Worm (Caenorhabditis elegans) whole organism, L2 larva: ENCODE results near the gene tps-1.
A peak's percentile ranks its signal among the peaks of the same experiment; 100 is the strongest.

Source experiments
- C34F6.9 ChIP-seq: fragments of 150-350 bp; optimal IDR thresholded peaks from 2 replicates; lab custom pipeline; 2014; ENCODE audit warnings: missing biosample characterization, missing genetic modification characterization
- F13H6.1 ChIP-seq: sonication (generic microtip); optimal IDR thresholded peaks from 2 replicates; lab custom pipeline; 2016; ENCODE audit warnings: missing genetic modification characterization, missing compliant biosample characterization
- R02D3.7 ChIP-seq: fragments of 150-350 bp; optimal IDR thresholded peaks from 2 replicates; lab custom pipeline; 2014; ENCODE audit warnings: missing biosample characterization, missing genetic modification characterization
- Y55F3AM.14 ChIP-seq: fragments of 200-800 bp; sonication (Bioruptor generic); optimal IDR thresholded peaks from 2 replicates; lab custom pipeline; 2018; ENCODE audit warnings: mild to moderate bottlenecking, missing genetic modification characterization, missing compliant biosample characterization
- ZK546.5 ChIP-seq: sonication (generic microtip); optimal IDR thresholded peaks from 2 replicates; lab custom pipeline; 2017; ENCODE audit warnings: missing biosample characterization, missing genetic modification characterization
- alr-1 ChIP-seq: fragments of 150-350 bp; optimal IDR thresholded peaks from 2 replicates; lab custom pipeline; 2014; ENCODE audit warnings: missing biosample characterization, missing genetic modification characterization
- aly-2 ChIP-seq: fragments of 150-350 bp; optimal IDR thresholded peaks from 2 replicates; lab custom pipeline; 2014; ENCODE audit warnings: missing biosample characterization, missing genetic modification characterization
- ama-1 ChIP-seq: fragments of 150-350 bp; optimal IDR thresholded peaks from 2 replicates; lab custom pipeline; 2018; ENCODE audit warnings: inconsistent platforms
- blmp-1 ChIP-seq: sonication (generic microtip); optimal IDR thresholded peaks from 2 replicates; lab custom pipeline; 2017; ENCODE audit warnings: missing genetic modification characterization, mild to moderate bottlenecking, missing compliant biosample characterization, antibody characterized with exemption, moderate library complexity; ENCODE audit not compliant: insufficient read depth
- ceh-16 ChIP-seq: fragments of 150-350 bp; optimal IDR thresholded peaks from 2 replicates; lab custom pipeline; 2014; ENCODE audit warnings: missing biosample characterization, missing genetic modification characterization
- ceh-82 ChIP-seq: fragments of 150-350 bp; optimal IDR thresholded peaks from 2 replicates; lab custom pipeline; 2014; ENCODE audit warnings: missing biosample characterization, missing genetic modification characterization
- crh-2 ChIP-seq: sonication (generic microtip); optimal IDR thresholded peaks from 2 replicates; lab custom pipeline; 2017; ENCODE audit warnings: missing biosample characterization, missing genetic modification characterization
- dmd-4 ChIP-seq: sonication (generic microtip); optimal IDR thresholded peaks from 2 replicates; lab custom pipeline; 2017; ENCODE audit warnings: missing biosample characterization, missing genetic modification characterization
- egl-27 ChIP-seq: sonication (generic microtip); optimal IDR thresholded peaks from 3 replicates; lab custom pipeline; 2017; ENCODE audit warnings: missing biosample characterization, missing genetic modification reagents, missing genetic modification characterization
- elt-1 ChIP-seq: fragments of 150-350 bp; optimal IDR thresholded peaks from 2 replicates; lab custom pipeline; 2014; ENCODE audit warnings: missing biosample characterization, missing genetic modification characterization
- elt-3 ChIP-seq: sonication (generic microtip); optimal IDR thresholded peaks from 2 replicates; lab custom pipeline; 2017; ENCODE audit warnings: missing biosample characterization, missing genetic modification characterization
- fos-1 ChIP-seq: fragments of 150-350 bp; optimal IDR thresholded peaks from 2 replicates; lab custom pipeline; 2014; ENCODE audit warnings: missing biosample characterization, missing genetic modification characterization
- gmeb-1 ChIP-seq: fragments of 150-350 bp; optimal IDR thresholded peaks from 2 replicates; lab custom pipeline; 2014; ENCODE audit warnings: missing biosample characterization, missing genetic modification characterization
- lin-11 ChIP-seq: fragments of 150-350 bp; sonication (generic microtip); optimal IDR thresholded peaks from 2 replicates; lab custom pipeline; 2014; ENCODE audit warnings: missing biosample characterization, missing genetic modification characterization, inconsistent platforms, mixed read lengths
- lin-13 ChIP-seq: fragments of 150-350 bp; optimal IDR thresholded peaks from 2 replicates; lab custom pipeline; 2014; ENCODE audit warnings: missing biosample characterization, missing genetic modification reagents, missing genetic modification characterization
- lin-39 ChIP-seq: fragments of 150-350 bp; optimal IDR thresholded peaks from 2 replicates; lab custom pipeline; 2014; ENCODE audit warnings: missing biosample characterization, missing genetic modification reagents, missing genetic modification characterization
- lsy-2 ChIP-seq, 2 experiments: fragments of 150-350 bp in 1 of 2; sonication (generic microtip) in 1 of 2; optimal IDR thresholded peaks; 2 replicates each; lab custom pipeline; 2014 to 2017; ENCODE audit warnings: missing biosample characterization in 2 of 2, missing genetic modification characterization in 2 of 2
- mab-5 ChIP-seq: fragments of 150-350 bp; optimal IDR thresholded peaks from 2 replicates; lab custom pipeline; 2014; ENCODE audit warnings: missing biosample characterization, missing genetic modification characterization
- mbf-1 ChIP-seq: sonication (generic microtip); optimal IDR thresholded peaks from 2 replicates; lab custom pipeline; 2017; ENCODE audit warnings: missing biosample characterization, missing genetic modification characterization
- mdl-1 ChIP-seq, 2 experiments: fragments of 150-350 bp in 1 of 2; sonication (generic microtip) in 1 of 2; optimal IDR thresholded peaks; 2 replicates each; lab custom pipeline; 2017; ENCODE audit warnings: missing biosample characterization in 2 of 2, missing genetic modification characterization in 2 of 2
- nhr-10 ChIP-seq: sonication (generic microtip); optimal IDR thresholded peaks from 2 replicates; lab custom pipeline; 2017; ENCODE audit warnings: missing biosample characterization, missing genetic modification characterization
- nhr-11 ChIP-seq: fragments of 150-350 bp; optimal IDR thresholded peaks from 2 replicates; lab custom pipeline; 2014; ENCODE audit warnings: missing biosample characterization, missing genetic modification characterization
- nhr-12 ChIP-seq: fragments of 150-350 bp; optimal IDR thresholded peaks from 2 replicates; lab custom pipeline; 2014; ENCODE audit warnings: missing biosample characterization, missing genetic modification characterization
- nhr-129 ChIP-seq: fragments of 150-350 bp; optimal IDR thresholded peaks from 2 replicates; lab custom pipeline; 2014; ENCODE audit warnings: missing biosample characterization, missing genetic modification characterization
- nhr-21 ChIP-seq: fragments of 150-350 bp; optimal IDR thresholded peaks from 2 replicates; lab custom pipeline; 2014; ENCODE audit warnings: missing biosample characterization, missing genetic modification characterization
- nhr-23 ChIP-seq: fragments of 150-350 bp; optimal IDR thresholded peaks from 2 replicates; lab custom pipeline; 2014; ENCODE audit warnings: missing biosample characterization, missing genetic modification reagents, missing genetic modification characterization
- nhr-237 ChIP-seq: fragments of 150-350 bp; optimal IDR thresholded peaks from 2 replicates; lab custom pipeline; 2014; ENCODE audit warnings: missing biosample characterization, missing genetic modification characterization
- nhr-25 ChIP-seq: fragments of 150-350 bp; sonication (generic microtip); optimal IDR thresholded peaks from 3 replicates; lab custom pipeline; 2014; ENCODE audit warnings: missing biosample characterization, missing genetic modification characterization
- nhr-6 ChIP-seq: fragments of 150-350 bp; optimal IDR thresholded peaks from 2 replicates; lab custom pipeline; 2014; ENCODE audit warnings: missing biosample characterization, missing genetic modification characterization
- nhr-77 ChIP-seq: fragments of 150-350 bp; optimal IDR thresholded peaks from 2 replicates; lab custom pipeline; 2014; ENCODE audit warnings: missing biosample characterization, missing genetic modification characterization
- peb-1 ChIP-seq: fragments of 150-350 bp; optimal IDR thresholded peaks from 2 replicates; lab custom pipeline; 2014; ENCODE audit warnings: missing biosample characterization, missing genetic modification characterization
- sem-4 ChIP-seq: fragments of 150-350 bp; optimal IDR thresholded peaks from 2 replicates; lab custom pipeline; 2014; ENCODE audit warnings: missing biosample characterization, missing genetic modification reagents, missing genetic modification characterization
- skn-1 ChIP-seq: sonication (generic microtip); optimal IDR thresholded peaks from 2 replicates; lab custom pipeline; 2017; ENCODE audit warnings: missing biosample characterization, missing genetic modification characterization
- sma-3 ChIP-seq: sonication (generic microtip); optimal IDR thresholded peaks from 2 replicates; lab custom pipeline; 2016; ENCODE audit warnings: missing genetic modification reagents, missing genetic modification characterization, missing compliant biosample characterization
- sma-9 ChIP-seq, 2 experiments: fragments of 150-350 bp in 1 of 2; sonication (generic microtip) in 1 of 2; optimal IDR thresholded peaks; 2 replicates each; lab custom pipeline; 2014 to 2016; ENCODE audit warnings: missing genetic modification characterization in 2 of 2, mild to moderate bottlenecking in 1 of 2, missing biosample characterization in 1 of 2, missing compliant biosample characterization in 1 of 2, missing genetic modification reagents in 1 of 2, moderate library complexity in 1 of 2
- snpc-4 ChIP-seq: fragments of 150-350 bp; optimal IDR thresholded peaks from 2 replicates; lab custom pipeline; 2014; ENCODE audit warnings: missing biosample characterization, missing genetic modification characterization
- unc-39 ChIP-seq: fragments of 150-350 bp; optimal IDR thresholded peaks from 2 replicates; lab custom pipeline; 2014; ENCODE audit warnings: missing biosample characterization, missing genetic modification characterization
- unc-55 ChIP-seq: fragments of 150-350 bp; sonication (generic microtip); optimal IDR thresholded peaks from 3 replicates; lab custom pipeline; 2014; ENCODE audit warnings: missing biosample characterization, missing genetic modification reagents, missing genetic modification characterization
- zag-1 ChIP-seq: fragments of 150-350 bp; optimal IDR thresholded peaks from 2 replicates; lab custom pipeline; 2014; ENCODE audit warnings: missing biosample characterization, missing genetic modification characterization
- ztf-1 ChIP-seq: fragments of 200-800 bp; sonication (Bioruptor generic); conservative IDR thresholded peaks from 2 replicates; pipeline ENCODE4 v1.3.6; 2022; ENCODE audit warnings: missing genetic modification characterization, missing compliant biosample characterization
- ztf-11 ChIP-seq: sonication (generic microtip); optimal IDR thresholded peaks from 2 replicates; lab custom pipeline; 2017; ENCODE audit warnings: missing biosample characterization, missing genetic modification characterization
- ztf-4 ChIP-seq: fragments of 150-350 bp; optimal IDR thresholded peaks from 2 replicates; lab custom pipeline; 2014; ENCODE audit warnings: missing biosample characterization, missing genetic modification characterization

Gene tps-1

DNA sequence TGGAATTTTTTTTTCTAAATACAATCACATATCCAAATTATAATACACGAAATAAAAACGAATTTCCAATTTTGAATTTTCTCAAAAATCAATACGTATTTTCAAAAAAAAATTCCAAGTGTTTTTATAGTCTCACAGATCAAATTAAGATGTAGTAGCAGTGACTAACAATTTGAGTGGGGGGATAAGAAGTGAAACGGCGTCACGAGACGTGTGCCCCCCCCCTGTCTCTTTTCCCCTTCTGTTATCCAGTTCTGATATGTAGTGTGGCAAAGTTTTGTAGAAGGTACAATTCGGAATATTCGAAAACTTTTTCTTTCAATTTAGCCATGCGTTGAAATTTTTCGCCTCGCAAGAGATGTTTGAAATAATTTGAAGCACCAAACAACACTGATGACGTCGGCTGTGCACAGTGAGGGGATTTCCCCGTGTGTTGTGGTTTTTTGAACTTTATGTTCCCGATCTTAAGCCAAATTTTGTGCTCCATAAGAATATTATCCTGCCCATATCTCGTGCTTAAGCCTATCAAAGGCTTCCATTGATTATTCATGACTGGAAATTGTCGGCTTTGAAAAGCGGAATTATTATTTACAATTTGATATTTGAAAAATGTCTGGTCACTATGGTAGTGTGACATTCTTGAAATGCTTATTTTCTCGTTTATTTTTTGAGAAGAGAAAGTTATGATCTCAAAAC is 41.0 kb upstream of the tps-1 start (continued):
- TF ChIP-seq aly-2 (tag; lab: Kevin White, UChicago) = no peak
- no peak for TF ChIP-seq sem-4 (tag; lab: Kevin White, UChicago)

DNA sequence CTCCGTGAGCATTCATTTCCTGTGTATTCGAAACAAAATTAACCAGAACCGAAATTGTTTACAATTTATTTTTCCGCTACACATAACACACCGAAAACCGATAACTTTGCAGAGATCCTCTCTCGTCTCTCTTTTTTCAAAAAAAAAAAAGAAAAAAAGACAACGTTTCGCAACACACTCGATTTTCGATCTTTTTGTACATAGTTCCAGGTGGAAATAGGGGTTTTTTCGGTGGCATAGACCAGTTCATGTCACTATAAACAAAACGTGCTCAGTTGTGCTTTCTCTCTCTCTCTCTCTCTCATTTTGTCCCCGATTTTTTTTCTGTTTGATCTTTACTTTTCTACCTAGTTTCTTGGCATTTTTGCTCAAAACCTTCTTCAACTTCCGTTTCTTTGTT is 40.1 kb upstream of the tps-1 start:
- no peak for TF ChIP-seq ceh-16 (tag; lab: Kevin White, UChicago)
- TF ChIP-seq sma-9 (GFP tag; optimal IDR thresholded peaks at IDR 0.05; lab: Kevin White, UChicago) = peak; percentile 12
- no peak for TF ChIP-seq sma-9 (tag; optimal IDR thresholded peaks at IDR 0.05; lab: Kevin White, UChicago)
- TF ChIP-seq F13H6.1 = peak; percentile 36
- TF ChIP-seq nhr-129 (tag; lab: Kevin White, UChicago) = no peak
- no peak for TF ChIP-seq aly-2 (tag; lab: Kevin White, UChicago)
- peak; percentile 38 for TF ChIP-seq unc-55 (GFP tag; lab: Kevin White, UChicago)

- TF ChIP-seq snpc-4 (tag; lab: Kevin White, UChicago) = peak; percentile 73
- no peak for TF ChIP-seq mbf-1
- peak; percentile 88 for TF ChIP-seq zag-1 (tag; lab: Kevin White, UChicago)
- peak; percentile 10 for TF ChIP-seq gmeb-1 (tag; lab: Kevin White, UChicago)
- TF ChIP-seq nhr-77 (tag; lab: Kevin White, UChicago) = no peak
- peak; percentile 58 for TF ChIP-seq blmp-1 (tag; lab: Kevin White, UChicago)
- no peak for TF ChIP-seq unc-39
- TF ChIP-seq lin-13 (GFP tag; lab: Kevin White, UChicago) = peak; percentile 80
- TF ChIP-seq ceh-16 (tag; lab: Kevin White, UChicago) = peak; percentile 34
- peak; percentile 96 for TF ChIP-seq nhr-129 (tag; lab: Kevin White, UChicago)
- no peak for TF ChIP-seq ama-1
- peak; percentile 89 for TF ChIP-seq fos-1 (tag; lab: Kevin White, UChicago)
- TF ChIP-seq alr-1 (tag; lab: Kevin White, UChicago) = no peak
- peak; percentile 60 for TF ChIP-seq nhr-10
- peak; percentile 93 for TF ChIP-seq crh-2 (tag; lab: Kevin White, UChicago)
- peak; percentile 96 for TF ChIP-seq F13H6.1
- peak; percentile 61 for TF ChIP-seq lin-11 (tag; lab: Kevin White, UChicago)
- TF ChIP-seq lin-39 = no peak
- TF ChIP-seq mdl-1 (tag; optimal IDR thresholded peaks at IDR 0.05; lab: Kevin White, UChicago) = peak; percentile 88 to 93
- TF ChIP-seq sma-9 (GFP tag; optimal IDR thresholded peaks at IDR 0.05; lab: Kevin White, UChicago) = peak; percentile 98
- peak; percentile 92 for TF ChIP-seq sma-9 (tag; optimal IDR thresholded peaks at IDR 0.05; lab: Kevin White, UChicago)
- TF ChIP-seq nhr-11 (tag; lab: Kevin White, UChicago) = no peak
- TF ChIP-seq elt-1 (tag; lab: Kevin White, UChicago) = no peak
- no peak for TF ChIP-seq dmd-4 (tag; lab: Kevin White, UChicago)
- TF ChIP-seq skn-1 (tag; lab: Kevin White, UChicago) = no peak
- peak; percentile 75 for TF ChIP-seq nhr-6
- no peak for TF ChIP-seq nhr-12 (tag; lab: Kevin White, UChicago)
- peak; percentile 58 to 85 for TF ChIP-seq lsy-2 (tag; optimal IDR thresholded peaks at IDR 0.05; lab: Kevin White, UChicago)
- TF ChIP-seq nhr-237 (tag; lab: Kevin White, UChicago) = no peak
- peak; percentile 89 for TF ChIP-seq egl-27 (tag; lab: Kevin White, UChicago)
- peak; percentile 92 for TF ChIP-seq C34F6.9 (tag; lab: Kevin White, UChicago)
- peak; percentile 85 for TF ChIP-seq ztf-4 (tag; lab: Kevin White, UChicago)
- TF ChIP-seq unc-55 (GFP tag; lab: Kevin White, UChicago) = peak; percentile 92
- TF ChIP-seq ZK546.5 (tag; lab: Kevin White, UChicago) = no peak
- TF ChIP-seq elt-3 (tag; lab: Kevin White, UChicago) = no peak
- TF ChIP-seq peb-1 (tag; lab: Kevin White, UChicago) = no peak
- TF ChIP-seq ztf-11 (tag; lab: Kevin White, UChicago) = no peak
- no peak for TF ChIP-seq aly-2 (tag; lab: Kevin White, UChicago)
- TF ChIP-seq sma-3 (GFP tag; lab: Kevin White, UChicago) = peak; percentile 74
- TF ChIP-seq nhr-21 = peak; percentile 79
- no peak for TF ChIP-seq R02D3.7
- TF ChIP-seq sem-4 (tag; lab: Kevin White, UChicago) = peak; percentile 89
- no peak for TF ChIP-seq ztf-1 (GFP tag; lab: Robert Waterston, UW)
- TF ChIP-seq nhr-25 (tag; lab: Kevin White, UChicago) = peak; percentile 86
- TF ChIP-seq mab-5 (tag; lab: Kevin White, UChicago) = peak; percentile 74
- TF ChIP-seq nhr-23 (tag; lab: Kevin White, UChicago) = no peak
- peak; percentile 89 for TF ChIP-seq Y55F3AM.14 (GFP tag; lab: Kevin White, UChicago)
- TF ChIP-seq ceh-82 (tag; lab: Kevin White, UChicago) = peak; percentile 64
These were observed 39.3 kb upstream of the tps-1 start, which contains the start of gene nhr-1 for ce11 chrX:17513507-17514113. Gene nhr-1, plus strand, starts transcription at chrX:17514063.
